Fruit fly (Drosophila melanogaster) whole organism, adult: ENCODE data around the gene nAChRbeta2.
A peak's percentile ranks its signal among the peaks of the same experiment; 100 is the strongest.

ENCODE experiments used
- CG5204 ChIP-seq: fragments of 200-800 bp; sonication (Bioruptor generic); optimal IDR thresholded peaks from 2 replicates; lab custom pipeline; 2016; ENCODE audit warnings: missing biosample characterization, missing genetic modification characterization
- Clk ChIP-seq: fragments of 200-800 bp; sonication (Bioruptor generic); optimal IDR thresholded peaks from 2 replicates; lab custom pipeline; 2017; ENCODE audit warnings: missing biosample characterization, missing genetic modification characterization
- Mnt ChIP-seq: fragments of 200-800 bp; sonication (Bioruptor generic); optimal IDR thresholded peaks from 2 replicates; lab custom pipeline; 2016; ENCODE audit warnings: missing biosample characterization, mild to moderate bottlenecking, missing genetic modification characterization
- cnc ChIP-seq, 2 experiments: fragments of >200 bp; optimal IDR thresholded peaks; 2 replicates each; lab custom pipeline; 2017
- kay ChIP-seq: fragments of 200-800 bp; sonication (Bioruptor generic); peaks from one replicate; lab custom pipeline; 2016; ENCODE audit warnings: missing biosample characterization, missing genetic modification characterization, borderline replicate concordance

DNA sequence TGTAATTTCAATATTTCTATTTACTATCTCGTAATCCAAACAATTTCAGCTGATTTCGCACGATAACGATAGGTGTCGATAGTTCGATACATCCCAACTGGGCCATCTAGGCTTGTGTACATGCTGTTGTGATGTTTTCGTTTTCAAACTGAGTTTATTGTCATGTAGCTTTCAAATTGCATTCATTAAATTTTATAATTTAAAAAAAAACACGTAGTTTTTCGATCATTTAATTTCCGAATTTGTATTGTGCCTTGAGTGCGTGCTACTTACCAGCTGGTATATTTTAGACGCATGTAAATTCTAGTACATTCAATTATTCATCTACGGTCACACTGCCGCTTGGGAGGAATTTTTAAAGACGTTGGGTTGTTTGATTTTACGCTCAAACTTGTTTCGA is 15.4 kb upstream of the nAChRbeta2 start, which contains the start of the genes CG13623 and ana1:
- TF ChIP-seq kay (GFP tag; lab: Kevin White, UChicago) (no peak), cnc (optimal IDR thresholded peaks at IDR 0.05; lab: Kevin White, UChicago) (no peak), Mnt (peak; percentile 44), CG5204 (GFP tag; lab: Kevin White, UChicago) (no peak), Clk (GFP tag; lab: Kevin White, UChicago) (no peak)
